Fruit fly (Drosophila melanogaster): ENCODE data around the gene r.
A peak's percentile ranks its signal among the peaks of the same experiment; 100 is the strongest.

Gene r

dm6 chrX:16670262-16670661 is 15.1 kb downstream of the r start (continued):
- no peak for TF ChIP-seq CG10979 (tag; optimal IDR thresholded peaks at IDR 0.05)
- no peak for TF ChIP-seq slou (GFP tag; optimal IDR thresholded peaks at IDR 0.05)
- peak; percentile 43 for TF ChIP-seq CG11504 (tag; optimal IDR thresholded peaks at IDR 0.05)
- no peak for TF ChIP-seq Hr3 (GFP tag; optimal IDR thresholded peaks at IDR 0.05)
- no peak for TF ChIP-seq CG3726 (GFP tag; IDR thresholded peaks at IDR 0.05)
- no peak for TF ChIP-seq bowl (GFP tag; IDR thresholded peaks at IDR 0.05)
- TF ChIP-seq grau (tag; optimal IDR thresholded peaks at IDR 0.05) = peak; percentile 69
- 0 out of 2 replicates have a peak, but pooled peaks have one; percentile 9 for TF ChIP-seq CG6689 (GFP tag; IDR thresholded peaks at IDR 0.05)
- peak; percentile 29 for TF ChIP-seq phol (tag; optimal IDR thresholded peaks at IDR 0.05)
- TF ChIP-seq Adf1 (GFP tag; IDR thresholded peaks at IDR 0.05) = no peak
- no peak for TF ChIP-seq CG6683 (GFP tag; optimal IDR thresholded peaks at IDR 0.05)
- peak; percentile 21; the same call in 1 of the 2 replicates for TF ChIP-seq CG31441 (GFP tag; IDR thresholded peaks at IDR 0.05)
- peak; percentile 31; the same call in 1 of the 3 replicates for TF ChIP-seq zfh1 (GFP tag; IDR thresholded peaks at IDR 0.05)
- no peak for TF ChIP-seq CG2202 (tag; optimal IDR thresholded peaks at IDR 0.05)
- no peak for TF ChIP-seq crc (GFP tag; optimal IDR thresholded peaks at IDR 0.05)
- TF ChIP-seq Nf-YC (tag; optimal IDR thresholded peaks at IDR 0.05) = no peak
- no peak for TF ChIP-seq sr (GFP tag; IDR thresholded peaks at IDR 0.05)
- no peak for TF ChIP-seq CG8281 (tag; optimal IDR thresholded peaks at IDR 0.05)
- TF ChIP-seq CG10267 (tag; optimal IDR thresholded peaks at IDR 0.05) = no peak
- peak; percentile 13 for TF ChIP-seq CG2712 (tag; optimal IDR thresholded peaks at IDR 0.05)

dm6 chrX:16670691-16671481 is 15.7 kb downstream of the r start:
- TF ChIP-seq CG32767 (GFP tag; IDR thresholded peaks at IDR 0.05) (no peak), Ets65A (GFP tag) (no peak), gsb (GFP tag; IDR thresholded peaks at IDR 0.05) (no peak), dysf (GFP tag; IDR thresholded peaks at IDR 0.05) (0 out of 3 replicates have a peak, but pooled peaks have one; percentile 36), oc (tag; optimal IDR thresholded peaks at IDR 0.05) (no peak), bcd (GFP tag; optimal IDR thresholded peaks at IDR 0.05) (no peak), gsb-n (tag; optimal IDR thresholded peaks at IDR 0.05) (no peak), CG3407 (GFP tag; optimal IDR thresholded peaks at IDR 0.05) (no peak), sug (tag; optimal IDR thresholded peaks at IDR 0.05) (peak; percentile 38), Max (GFP tag; optimal IDR thresholded peaks at IDR 0.05) (no peak), Fer1 (GFP tag; optimal IDR thresholded peaks at IDR 0.05) (peak; percentile 27), Vsx1 (GFP tag; optimal IDR thresholded peaks at IDR 0.05) (no peak), CG6683 (GFP tag; optimal IDR thresholded peaks at IDR 0.05) (no peak), CG32772 (GFP tag; IDR thresholded peaks at IDR 0.05) (no peak), CG16863 (GFP tag; optimal IDR thresholded peaks at IDR 0.05) (no peak), CG6689 (GFP tag; IDR thresholded peaks at IDR 0.05) (no peak), CG1832 (GFP tag; optimal IDR thresholded peaks at IDR 0.05) (no peak), Stat92E (GFP tag; optimal IDR thresholded peaks at IDR 0.05) (no peak), Doc3 (GFP tag; IDR thresholded peaks at IDR 0.05; ENCODE audit: partially characterized antibody) (no peak), zf30C (GFP tag; optimal IDR thresholded peaks at IDR 0.05) (no peak), mld (GFP tag; IDR thresholded peaks at IDR 0.05; ENCODE audit: partially characterized antibody) (no peak), CG8924 (tag; optimal IDR thresholded peaks at IDR 0.05) (peak; percentile 5), HmgD (GFP tag; optimal IDR thresholded peaks at IDR 0.05) (no peak), CG6654 (GFP tag; optimal IDR thresholded peaks at IDR 0.05) (no peak), CG10209 (GFP tag; optimal IDR thresholded peaks at IDR 0.05) (no peak), pros (GFP tag; optimal IDR thresholded peaks at IDR 0.05) (no peak), ATbp (GFP tag; optimal IDR thresholded peaks at IDR 0.05) (peak; percentile 7), Asciz (GFP tag; optimal IDR thresholded peaks at IDR 0.05) (no peak), sd (tag; optimal IDR thresholded peaks at IDR 0.05) (peak; percentile 4), bab2 (GFP tag; optimal IDR thresholded peaks at IDR 0.05) (no peak), ac (GFP tag; optimal IDR thresholded peaks at IDR 0.05) (no peak)
